Worm (Caenorhabditis elegans) whole organism, young adult: ENCODE measurements around the gene C01G10.5.
"Not testable (repeated sequence)": the region's sequence is repeated elsewhere in the genome, so short reads cannot be mapped to it uniquely, and the experiment has no call there.

Source experiments
- C17E4.6 ChIP-seq: fragments of 200-800 bp; sonication (Bioruptor generic); IDR thresholded peaks from 2 replicates; pipeline ENCODE4 v1.3.6; 2022; ENCODE audit warnings: missing genetic modification reagents, missing genetic modification characterization, missing compliant biosample characterization
- F33H1.4 ChIP-seq: fragments of 200-800 bp; sonication (Bioruptor generic); IDR thresholded peaks from 2 replicates; pipeline ENCODE4 v1.3.6; 2022; ENCODE audit warnings: missing genetic modification reagents, missing genetic modification characterization, missing compliant biosample characterization
- F37B4.10 ChIP-seq: fragments of 200-800 bp; sonication (Bioruptor generic); IDR thresholded peaks from 2 replicates; pipeline ENCODE4 v1.3.6; 2022; ENCODE audit warnings: missing genetic modification characterization, missing compliant biosample characterization
- Y56A3A.18 ChIP-seq: fragments of 200-800 bp; sonication (Bioruptor generic); IDR thresholded peaks from 2 replicates; pipeline ENCODE4 v1.3.6; 2022; ENCODE audit warnings: missing genetic modification reagents, missing genetic modification characterization, missing compliant biosample characterization
- Y67H2A.10 ChIP-seq: fragments of 200-800 bp; sonication (Bioruptor generic); conservative IDR thresholded peaks from 2 replicates; pipeline ENCODE4 v1.3.6; 2022; ENCODE audit warnings: missing genetic modification reagents, missing genetic modification characterization, missing compliant biosample characterization
- Y95B8A.8 ChIP-seq: fragments of 200-800 bp; sonication (Bioruptor generic); IDR thresholded peaks from 2 replicates; pipeline ENCODE4 v1.3.6; 2022; ENCODE audit warnings: missing genetic modification reagents, missing genetic modification characterization, missing compliant biosample characterization
- ZK185.1 ChIP-seq: sonication (generic microtip); optimal IDR thresholded peaks from 2 replicates; lab custom pipeline; 2016; ENCODE audit warnings: mild to moderate bottlenecking, missing genetic modification characterization, missing compliant biosample characterization; ENCODE audit not compliant: poor library complexity, severe bottlenecking
- akir-1 ChIP-seq: fragments of 200-800 bp; sonication (Bioruptor generic); optimal IDR thresholded peaks from 2 replicates; lab custom pipeline; 2018; ENCODE audit warnings: mild to moderate bottlenecking, missing genetic modification characterization, moderate library complexity, missing compliant biosample characterization
- ama-1 ChIP-seq, 3 experiments: fragments of 150-350 bp in 1 of 3; sonication (generic microtip) in 2 of 3; optimal IDR thresholded peaks; 2 replicates each; lab custom pipeline; 2014 to 2018; ENCODE audit warnings: missing biosample characterization in 2 of 3, missing genetic modification characterization in 2 of 3, missing genetic modification reagents in 2 of 3
- aptf-2 ChIP-seq: fragments of 200-800 bp; sonication (Bioruptor generic); conservative IDR thresholded peaks from 2 replicates; pipeline ENCODE4 v1.3.6; 2022; ENCODE audit warnings: missing genetic modification reagents, missing genetic modification characterization, missing compliant biosample characterization
- attf-3 ChIP-seq: fragments of 200-800 bp; sonication (Bioruptor generic); conservative IDR thresholded peaks from 2 replicates; pipeline ENCODE4 v1.3.6; 2022; ENCODE audit warnings: missing genetic modification reagents, missing genetic modification characterization, missing compliant biosample characterization
- attf-6 ChIP-seq: fragments of 200-800 bp; sonication (Bioruptor generic); IDR thresholded peaks from 2 replicates; pipeline ENCODE4 v1.3.6; 2022; ENCODE audit warnings: missing genetic modification reagents, missing genetic modification characterization, missing compliant biosample characterization
- bed-2 ChIP-seq: fragments of 200-800 bp; sonication (Bioruptor generic); IDR thresholded peaks from 2 replicates; pipeline ENCODE4 v1.3.6; 2022; ENCODE audit warnings: missing genetic modification reagents, missing genetic modification characterization, missing compliant biosample characterization
- ccch-3 ChIP-seq: fragments of 200-800 bp; sonication (Bioruptor generic); optimal IDR thresholded peaks from 2 replicates; lab custom pipeline; 2018; ENCODE audit warnings: mild to moderate bottlenecking, missing genetic modification characterization, missing compliant biosample characterization
- ceh-27 ChIP-seq: fragments of 200-800 bp; sonication (Bioruptor generic); optimal IDR thresholded peaks from 2 replicates; lab custom pipeline; 2018; ENCODE audit warnings: mild to moderate bottlenecking, missing genetic modification characterization, moderate library complexity, missing compliant biosample characterization
- ceh-91 ChIP-seq: fragments of 200-800 bp; sonication (Bioruptor generic); IDR thresholded peaks from 2 replicates; pipeline ENCODE4 v1.3.6; 2022; ENCODE audit warnings: missing genetic modification reagents, missing genetic modification characterization, missing compliant biosample characterization
- dox-1 ChIP-seq: fragments of 200-800 bp; sonication (Bioruptor generic); IDR thresholded peaks from 2 replicates; pipeline ENCODE4 v1.3.6; 2022; ENCODE audit warnings: missing genetic modification reagents, missing genetic modification characterization, missing compliant biosample characterization
- egl-18 ChIP-seq: fragments of 200-800 bp; sonication (Bioruptor generic); IDR thresholded peaks from 2 replicates; pipeline ENCODE4 v1.3.6; 2022; ENCODE audit warnings: missing genetic modification reagents, missing genetic modification characterization, missing compliant biosample characterization
- egrh-3 ChIP-seq: fragments of 200-800 bp; sonication (Bioruptor generic); IDR thresholded peaks from 2 replicates; pipeline ENCODE4 v1.3.6; 2022; ENCODE audit warnings: missing genetic modification reagents, missing genetic modification characterization, missing compliant biosample characterization
- hlh-26 ChIP-seq: fragments of 200-800 bp; sonication (Bioruptor generic); conservative IDR thresholded peaks from 2 replicates; pipeline ENCODE4 v1.3.6; 2022; ENCODE audit warnings: missing genetic modification reagents, missing genetic modification characterization, missing compliant biosample characterization
- hmg-20 ChIP-seq: fragments of 200-800 bp; sonication (Bioruptor generic); IDR thresholded peaks from 2 replicates; pipeline ENCODE4 v1.3.6; 2022; ENCODE audit warnings: missing genetic modification reagents, missing genetic modification characterization, missing compliant biosample characterization
- hrde-1 ChIP-seq: sonication (generic microtip); optimal IDR thresholded peaks from 2 replicates; lab custom pipeline; 2016; ENCODE audit warnings: missing genetic modification characterization, mild to moderate bottlenecking, missing compliant biosample characterization, moderate library complexity, missing genotype, missing genetic modification reagents, borderline replicate concordance
- madf-3 ChIP-seq: fragments of 200-800 bp; sonication (Bioruptor generic); IDR thresholded peaks from 2 replicates; pipeline ENCODE4 v1.3.6; 2022; ENCODE audit warnings: missing genetic modification reagents, missing genetic modification characterization, missing compliant biosample characterization
- mel-28 ChIP-seq: sonication (generic microtip); optimal IDR thresholded peaks from 2 replicates; lab custom pipeline; 2016; ENCODE audit warnings: borderline replicate concordance, mild to moderate bottlenecking, missing genetic modification characterization, missing compliant biosample characterization
- nfya-2 ChIP-seq: fragments of 200-800 bp; sonication (Bioruptor generic); IDR thresholded peaks from 2 replicates; pipeline ENCODE4 v1.3.6; 2022; ENCODE audit warnings: missing genetic modification reagents, missing genetic modification characterization, missing compliant biosample characterization
- pbrm-1 ChIP-seq: fragments of 200-800 bp; sonication (Bioruptor generic); IDR thresholded peaks from 2 replicates; pipeline ENCODE4 v1.3.6; 2022; ENCODE audit warnings: missing genetic modification reagents, missing genetic modification characterization, missing compliant biosample characterization
- snpc-1.3 ChIP-seq: sonication (generic microtip); optimal IDR thresholded peaks from 2 replicates; lab custom pipeline; 2017; ENCODE audit warnings: missing genetic modification characterization, mild to moderate bottlenecking, missing compliant biosample characterization, antibody characterized with exemption, moderate library complexity, missing genotype, missing genetic modification reagents; ENCODE audit not compliant: insufficient read depth
- sptf-2 ChIP-seq: fragments of 200-800 bp; sonication (Bioruptor generic); optimal IDR thresholded peaks from 2 replicates; lab custom pipeline; 2018; ENCODE audit warnings: mild to moderate bottlenecking, missing genetic modification characterization, missing compliant biosample characterization
- tlf-1 ChIP-seq: fragments of 200-800 bp; sonication (Bioruptor generic); optimal IDR thresholded peaks from 2 replicates; lab custom pipeline; 2018; ENCODE audit warnings: mild to moderate bottlenecking, missing genetic modification characterization, missing compliant biosample characterization
- zim-3 ChIP-seq: sonication (generic microtip); optimal IDR thresholded peaks from 2 replicates; lab custom pipeline; 2017; ENCODE audit warnings: mild to moderate bottlenecking, missing genetic modification characterization, moderate library complexity, missing compliant biosample characterization
- ztf-26 ChIP-seq: sonication (generic microtip); optimal IDR thresholded peaks from 2 replicates; lab custom pipeline; 2017; ENCODE audit warnings: missing genetic modification characterization, missing compliant biosample characterization
- ztf-28 ChIP-seq: fragments of 200-800 bp; sonication (Bioruptor generic); IDR thresholded peaks from 2 replicates; pipeline ENCODE4 v1.3.6; 2022; ENCODE audit warnings: missing genetic modification reagents, missing genetic modification characterization, missing compliant biosample characterization
- ztf-6 ChIP-seq: fragments of 200-800 bp; sonication (Bioruptor generic); IDR thresholded peaks from 2 replicates; pipeline ENCODE4 v1.3.6; 2022; ENCODE audit warnings: missing genetic modification reagents, missing genetic modification characterization, missing compliant biosample characterization

Gene C01G10.5

ce11 chrV:15115968-15116367 lies 26.6 kb upstream of the C01G10.5 start, which contains the start of gene T01G5.8:
T01G5.8 (plus strand) TSS chrV:15116268.
- not testable (repeated sequence) for TF ChIP-seq ztf-26 (tag; lab: Kevin White, UChicago); attf-3 (GFP tag; lab: Robert Waterston, UW); ceh-91

ce11 chrV:15113992-15114391 lies 24.7 kb upstream of the C01G10.5 start, which contains the start of gene T01G5.6:
T01G5.6 (minus strand) TSS chrV:15114092.
- no peak for TF ChIP-seq attf-3 (GFP tag; lab: Robert Waterston, UW)
- no peak for TF ChIP-seq ccch-3
- TF ChIP-seq zim-3 (tag; lab: Kevin White, UChicago), result no peak
- no peak for TF ChIP-seq ceh-91
- TF ChIP-seq aptf-2 (GFP tag; lab: Robert Waterston, UW), result no peak
- no peak for TF ChIP-seq ama-1 (optimal IDR thresholded peaks at IDR 0.05; lab: Kevin White, UChicago)
- no peak for TF ChIP-seq ama-1 (GFP tag; optimal IDR thresholded peaks at IDR 0.05; lab: Kevin White, UChicago)
- TF ChIP-seq snpc-1.3, result no peak
- TF ChIP-seq ZK185.1, result no peak
- TF ChIP-seq egl-18 (GFP tag; lab: Robert Waterston, UW), result no peak
- no peak for TF ChIP-seq sptf-2 (GFP tag; lab: Kevin White, UChicago)

- TF ChIP-seq madf-3 (no peak), Y67H2A.10 (GFP tag; lab: Robert Waterston, UW) (no peak), mel-28 (tag; lab: Kevin White, UChicago) (no peak), dox-1 (GFP tag; lab: Robert Waterston, UW) (no peak), Y95B8A.8 (no peak), Y56A3A.18 (no peak), attf-6 (GFP tag; lab: Robert Waterston, UW) (no peak), tlf-1 (GFP tag; lab: Kevin White, UChicago) (no peak), hlh-26 (GFP tag; lab: Robert Waterston, UW) (no peak), pbrm-1 (GFP tag; lab: Robert Waterston, UW) (no peak), akir-1 (GFP tag; lab: Kevin White, UChicago) (no peak), egrh-3 (GFP tag; lab: Robert Waterston, UW) (no peak), hrde-1 (tag; lab: Kevin White, UChicago) (no peak), sptf-2 (GFP tag; lab: Kevin White, UChicago) (no peak), F33H1.4 (GFP tag; lab: Robert Waterston, UW) (no peak)
Observed at ce11 chrV:15111660-15112059, 22.3 kb upstream of the C01G10.5 start, which contains the start of gene T01G5.7. T01G5.7 (plus strand) TSS chrV:15111960.

ce11 chrV:15109260-15109659 lies 19.9 kb upstream of the C01G10.5 start, which contains the start of gene Y75B12A.2:
Y75B12A.2 (plus strand) TSS chrV:15109560.
- TF ChIP-seq C17E4.6 (GFP tag; lab: Robert Waterston, UW) (no peak), nfya-2 (GFP tag; lab: Robert Waterston, UW) (no peak), hmg-20 (GFP tag; lab: Robert Waterston, UW) (no peak), bed-2 (GFP tag; lab: Robert Waterston, UW) (no peak), ztf-6 (no peak), ztf-28 (no peak), F37B4.10 (GFP tag; lab: Robert Waterston, UW) (no peak), ceh-27 (GFP tag; lab: Kevin White, UChicago) (no peak)
- TF ChIP-seq, all 124 proteins: peak for 0
